Fruit fly (Drosophila melanogaster) whole organism, prepupa: ENCODE data around the gene Eig71Ei.

Experiments used
- Blimp-1 ChIP-seq: fragments of 200-800 bp; sonication (Bioruptor generic); optimal IDR thresholded peaks from 3 replicates; lab custom pipeline; 2017; ENCODE audit warnings: missing biosample characterization, missing genetic modification characterization, mild to moderate bottlenecking, moderate library complexity, missing genetic modification reagents
- CG11762 ChIP-seq: fragments of 200-800 bp; sonication (Bioruptor generic); optimal IDR thresholded peaks from 3 replicates; lab custom pipeline; 2016; ENCODE audit warnings: missing biosample characterization, missing genetic modification characterization; ENCODE audit not compliant: insufficient read depth
- CG11902 ChIP-seq: fragments of 200-800 bp; sonication (Bioruptor generic); optimal IDR thresholded peaks from 3 replicates; lab custom pipeline; 2016; ENCODE audit warnings: missing biosample characterization, missing genetic modification characterization
- CG15336 ChIP-seq: fragments of 200-800 bp; sonication (Bioruptor generic); IDR thresholded peaks from 2 replicates; pipeline ENCODE4 v1.3.6; 2022; ENCODE audit warnings: missing biosample characterization, missing genetic modification characterization
- CG1621 ChIP-seq: fragments of 200-800 bp; sonication (Bioruptor generic); optimal IDR thresholded peaks from 3 replicates; lab custom pipeline; 2018; ENCODE audit warnings: missing biosample characterization, mild to moderate bottlenecking, missing genetic modification characterization
- CG16779 ChIP-seq: fragments of 200-800 bp; sonication (Bioruptor generic); optimal IDR thresholded peaks from 3 replicates; lab custom pipeline; 2017; ENCODE audit warnings: missing biosample characterization, mild to moderate bottlenecking, missing genetic modification characterization
- CG31627 ChIP-seq: fragments of 200-800 bp; sonication (Bioruptor generic); optimal IDR thresholded peaks from 3 replicates; lab custom pipeline; 2016; ENCODE audit warnings: missing biosample characterization, missing genetic modification characterization
- CG32006 ChIP-seq: fragments of 200-800 bp; sonication (Bioruptor generic); optimal IDR thresholded peaks from 3 replicates; lab custom pipeline; 2017; ENCODE audit warnings: missing biosample characterization, mild to moderate bottlenecking, missing genetic modification characterization
- CG34406 ChIP-seq: fragments of 200-800 bp; sonication (Bioruptor generic); optimal IDR thresholded peaks from 3 replicates; lab custom pipeline; 2016; ENCODE audit warnings: missing biosample characterization, missing genetic modification characterization
- CG3919 ChIP-seq: fragments of 200-800 bp; sonication (Bioruptor generic); optimal IDR thresholded peaks from 3 replicates; lab custom pipeline; 2016; ENCODE audit warnings: missing biosample characterization, missing genetic modification characterization
- CG6792 ChIP-seq: fragments of 200-800 bp; sonication (Bioruptor generic); optimal IDR thresholded peaks from 3 replicates; lab custom pipeline; 2016; ENCODE audit warnings: missing biosample characterization, missing genetic modification characterization
- CG6808 ChIP-seq: fragments of 200-800 bp; sonication (Bioruptor generic); optimal IDR thresholded peaks from 3 replicates; lab custom pipeline; 2017; ENCODE audit warnings: missing biosample characterization, missing genetic modification characterization, mild to moderate bottlenecking, moderate library complexity, missing genetic modification reagents
- CG6854 ChIP-seq: fragments of 200-800 bp; sonication (Bioruptor generic); optimal IDR thresholded peaks from 2 replicates; lab custom pipeline; 2017; ENCODE audit warnings: missing biosample characterization, mild to moderate bottlenecking, missing genetic modification characterization
- CG7368 ChIP-seq: fragments of 200-800 bp; sonication (Bioruptor generic); optimal IDR thresholded peaks from 3 replicates; lab custom pipeline; 2016; ENCODE audit warnings: missing biosample characterization, missing genetic modification characterization
- CG8119 ChIP-seq: fragments of 200-800 bp; sonication (Bioruptor generic); IDR thresholded peaks from 3 replicates; pipeline ENCODE4 v1.3.6; 2022; ENCODE audit warnings: missing biosample characterization, missing genetic modification characterization
- CG8632 ChIP-seq: fragments of 200-800 bp; sonication (Bioruptor generic); optimal IDR thresholded peaks from 3 replicates; lab custom pipeline; 2016; ENCODE audit warnings: missing biosample characterization, missing genetic modification characterization
- CG9139 ChIP-seq: fragments of 200-800 bp; sonication (Bioruptor generic); optimal IDR thresholded peaks from 3 replicates; lab custom pipeline; 2017; ENCODE audit warnings: missing biosample characterization, mild to moderate bottlenecking, missing genetic modification characterization
- Eip78C ChIP-seq: fragments of 200-800 bp; sonication (Bioruptor generic); peaks from one replicate; lab custom pipeline; 2016; ENCODE audit warnings: missing biosample characterization, missing genetic modification characterization
- Eip93F ChIP-seq: fragments of 200-800 bp; sonication (Bioruptor generic); optimal IDR thresholded peaks from 2 replicates; lab custom pipeline; 2016; ENCODE audit warnings: missing biosample characterization, mild to moderate bottlenecking, missing genetic modification characterization
- Ets21C ChIP-seq: fragments of 200-800 bp; sonication (Bioruptor generic); optimal IDR thresholded peaks from 3 replicates; lab custom pipeline; 2016; ENCODE audit warnings: missing biosample characterization, missing genetic modification characterization
- Ets96B ChIP-seq: fragments of 200-800 bp; optimal IDR thresholded peaks from 2 replicates; lab custom pipeline; 2019; ENCODE audit warnings: missing biosample characterization, mild to moderate bottlenecking, missing genetic modification characterization, moderate library complexity
- Hr39 ChIP-seq: fragments of 200-800 bp; sonication (Bioruptor generic); optimal IDR thresholded peaks from 2 replicates; lab custom pipeline; 2016; ENCODE audit warnings: missing biosample characterization, missing genetic modification characterization
- Hr4 ChIP-seq: fragments of 200-800 bp; sonication (Bioruptor generic); optimal IDR thresholded peaks from 3 replicates; lab custom pipeline; 2016; ENCODE audit warnings: missing biosample characterization, missing genetic modification characterization
- Lpt ChIP-seq: fragments of 200-800 bp; sonication (Bioruptor generic); optimal IDR thresholded peaks from 3 replicates; lab custom pipeline; 2016; ENCODE audit warnings: missing biosample characterization, missing genetic modification characterization
- Met ChIP-seq: fragments of 200-800 bp; sonication (Bioruptor generic); optimal IDR thresholded peaks from 3 replicates; lab custom pipeline; 2016; ENCODE audit warnings: missing biosample characterization, missing genetic modification characterization
- Smox ChIP-seq: fragments of 200-800 bp; sonication (Bioruptor generic); optimal IDR thresholded peaks from 3 replicates; lab custom pipeline; 2016; ENCODE audit warnings: missing biosample characterization, missing genetic modification characterization
- Sox102F ChIP-seq: fragments of 200-800 bp; sonication (Bioruptor generic); optimal IDR thresholded peaks from 2 replicates; lab custom pipeline; 2016; ENCODE audit warnings: missing biosample characterization, mild to moderate bottlenecking, missing genetic modification characterization
- acj6 ChIP-seq: fragments of 200-800 bp; sonication (Bioruptor generic); optimal IDR thresholded peaks from 3 replicates; lab custom pipeline; 2016; ENCODE audit warnings: missing biosample characterization, missing genetic modification characterization
- cyc ChIP-seq: fragments of 200-800 bp; sonication (Bioruptor generic); optimal IDR thresholded peaks from 3 replicates; lab custom pipeline; 2016; ENCODE audit warnings: missing biosample characterization, missing genetic modification characterization
- dac ChIP-seq: fragments of 200-800 bp; sonication (Bioruptor generic); optimal IDR thresholded peaks from 2 replicates; lab custom pipeline; 2017; ENCODE audit warnings: missing biosample characterization, mild to moderate bottlenecking, missing genetic modification characterization
- dsx ChIP-seq: fragments of 200-800 bp; optimal IDR thresholded peaks from 3 replicates; lab custom pipeline; 2019; ENCODE audit warnings: missing biosample characterization, mild to moderate bottlenecking, missing genetic modification characterization, moderate library complexity; ENCODE audit not compliant: poor library complexity, severe bottlenecking
- eg ChIP-seq: fragments of 200-800 bp; sonication (Bioruptor generic); IDR thresholded peaks from 3 replicates; pipeline ENCODE4 v1.3.6; 2022; ENCODE audit warnings: missing biosample characterization, missing genetic modification characterization
- fd59A ChIP-seq: fragments of 200-800 bp; sonication (Bioruptor generic); optimal IDR thresholded peaks from 2 replicates; lab custom pipeline; 2017; ENCODE audit warnings: missing biosample characterization, mild to moderate bottlenecking, missing genetic modification characterization, missing genetic modification reagents
- fd85E ChIP-seq: fragments of 200-800 bp; sonication (Bioruptor generic); optimal IDR thresholded peaks from 3 replicates; lab custom pipeline; 2016; ENCODE audit warnings: missing biosample characterization, missing genetic modification characterization
- lz ChIP-seq: fragments of 200-800 bp; sonication (Bioruptor generic); optimal IDR thresholded peaks from 3 replicates; lab custom pipeline; 2016; ENCODE audit warnings: missing biosample characterization, missing genetic modification characterization
- net ChIP-seq: fragments of 200-800 bp; sonication (Bioruptor generic); optimal IDR thresholded peaks from 3 replicates; lab custom pipeline; 2016; ENCODE audit warnings: missing biosample characterization, missing genetic modification characterization
- spab ChIP-seq: fragments of 200-800 bp; sonication (Bioruptor generic); optimal IDR thresholded peaks from 2 replicates; lab custom pipeline; 2017; ENCODE audit warnings: missing biosample characterization, mild to moderate bottlenecking, missing genetic modification characterization, missing genetic modification reagents
- vri ChIP-seq: fragments of 200-800 bp; sonication (Bioruptor generic); optimal IDR thresholded peaks from 3 replicates; lab custom pipeline; 2016; ENCODE audit warnings: missing biosample characterization, mild to moderate bottlenecking, missing genetic modification characterization

Gene Eig71Ei

DNA sequence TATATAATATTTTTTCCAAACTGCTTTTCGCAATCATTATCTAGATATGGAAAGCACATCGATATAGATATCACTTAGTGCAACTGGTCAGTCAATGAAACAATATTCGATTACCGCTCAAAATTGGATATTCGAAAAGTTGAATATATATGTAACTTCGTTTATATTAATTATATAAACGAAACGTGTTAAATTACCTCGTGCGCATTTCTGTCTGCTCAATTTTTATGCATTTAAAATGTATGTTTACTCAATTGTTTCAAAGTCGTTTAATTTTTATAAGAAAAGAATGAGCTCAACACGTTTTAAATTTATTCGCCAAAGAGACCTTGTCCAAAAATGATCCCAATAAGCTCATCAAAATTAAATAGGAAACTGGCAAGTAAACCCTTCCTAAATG lies 9.0 kb upstream of the Eig71Ei start, which contains the start of gene CG43084:
Gene CG43084, plus strand, starts transcription at position 301 of the 400 bp plus-strand sequence.
- no peak for TF ChIP-seq CG11902
- no peak for TF ChIP-seq CG8119 (GFP tag; lab: Robert Waterston, UW)
- no peak for TF ChIP-seq CG32006 (GFP tag; lab: Kevin White, UChicago)
- no peak for TF ChIP-seq net (GFP tag; lab: Kevin White, UChicago)
- no peak for TF ChIP-seq CG8632 (GFP tag; lab: Kevin White, UChicago)
- no peak for TF ChIP-seq Ets21C (GFP tag; lab: Kevin White, UChicago)
- no peak for TF ChIP-seq Hr39 (GFP tag; lab: Kevin White, UChicago)
- no peak for TF ChIP-seq Smox (GFP tag; lab: Kevin White, UChicago)
- no peak for TF ChIP-seq fd59A (GFP tag; lab: Kevin White, UChicago)

- TF ChIP-seq Lpt (GFP tag; lab: Kevin White, UChicago) (no peak), fd59A (GFP tag; lab: Kevin White, UChicago) (no peak), Ets96B (no peak), cyc (GFP tag; lab: Kevin White, UChicago) (no peak), Sox102F (GFP tag; lab: Kevin White, UChicago) (no peak), Met (GFP tag; lab: Kevin White, UChicago) (no peak), CG3919 (no peak), CG6854 (GFP tag; lab: Kevin White, UChicago) (no peak), spab (GFP tag; lab: Kevin White, UChicago) (no peak), CG11902 (no peak), CG11762 (GFP tag; lab: Kevin White, UChicago) (no peak)
These were observed 7.4 kb upstream of the Eig71Ei start, which contains the start of the genes Eig71Ec and Eig71Ed for dm6 chr3L:15652154-15652553. TSS of gene Eig71Ec (minus strand) at chr3L:15652254. TSS of gene Eig71Ed (plus strand) at chr3L:15652537.

- TF ChIP-seq CG8632 (GFP tag; lab: Kevin White, UChicago) = no peak
- no peak for TF ChIP-seq Eip93F (GFP tag; lab: Kevin White, UChicago)
- TF ChIP-seq CG1621 (tag; lab: Kevin White, UChicago) = no peak
- no peak for TF ChIP-seq CG31627
- no peak for TF ChIP-seq net (GFP tag; lab: Kevin White, UChicago)
- no peak for TF ChIP-seq fd85E (GFP tag; lab: Kevin White, UChicago)
- no peak for TF ChIP-seq dac (GFP tag; lab: Kevin White, UChicago)
- no peak for TF ChIP-seq lz
- TF ChIP-seq Hr4 (GFP tag; lab: Kevin White, UChicago) = no peak
- no peak for TF ChIP-seq dsx (GFP tag; lab: Kevin White, UChicago)
- no peak for TF ChIP-seq Hr39 (GFP tag; lab: Kevin White, UChicago)
- no peak for TF ChIP-seq Lpt (GFP tag; lab: Kevin White, UChicago)
- TF ChIP-seq CG9139 = no peak
- no peak for TF ChIP-seq Eip78C
- no peak for TF ChIP-seq Ets21C (GFP tag; lab: Kevin White, UChicago)
- no peak for TF ChIP-seq acj6 (GFP tag; lab: Kevin White, UChicago)
- TF ChIP-seq CG7368 (GFP tag; lab: Kevin White, UChicago) = no peak
These were observed 3.6 kb upstream of the Eig71Ei start, which contains the start of gene Eig71Ee for dm6 chr3L:15655910-15656309. TSS of gene Eig71Ee (minus strand) at chr3L:15656010.

dm6 chr3L:15657290-15657689 lies 2.2 kb upstream of the Eig71Ei start, which contains the start of the genes Eig71Ef and Eig71Eg:
TSS of gene Eig71Ef (minus strand) at chr3L:15657390.
TSS of gene Eig71Eg (plus strand) at chr3L:15657628.
- TF ChIP-seq CG8632 (GFP tag; lab: Kevin White, UChicago) (no peak), CG8119 (GFP tag; lab: Robert Waterston, UW) (no peak), CG7368 (GFP tag; lab: Kevin White, UChicago) (no peak), dsx (GFP tag; lab: Kevin White, UChicago) (no peak), CG34406 (GFP tag; lab: Kevin White, UChicago) (no peak)

dm6 chr3L:15660915-15661314 lies 1.4 kb downstream of the Eig71Ei start, which contains the start of the genes Eig71Ej and Eig71Ek:
TSS of gene Eig71Ej (minus strand) at chr3L:15661015.
TSS of gene Eig71Ek (plus strand) at chr3L:15661248.
- TF ChIP-seq cyc (GFP tag; lab: Kevin White, UChicago) (no peak), lz (no peak), Smox (GFP tag; lab: Kevin White, UChicago) (no peak), eg (GFP tag; lab: Robert Waterston, UW) (no peak), CG15336 (GFP tag; lab: Robert Waterston, UW) (no peak), vri (GFP tag; lab: Kevin White, UChicago) (no peak), CG6808 (no peak), Blimp-1 (GFP tag; lab: Kevin White, UChicago) (no peak), CG6792 (GFP tag; lab: Kevin White, UChicago) (no peak), CG16779 (tag; lab: Kevin White, UChicago) (no peak), CG11902 (no peak)
- TF ChIP-seq, all 60 proteins: peak for 0
